Fruit fly (Drosophila melanogaster) whole organism, prepupa: ENCODE data around the gene CG12522.
A peak's percentile ranks its signal among the peaks of the same experiment; 100 is the strongest.

Experiments used
- CG10669 ChIP-seq: fragments of 200-800 bp; sonication (Bioruptor generic); optimal IDR thresholded peaks from 3 replicates; lab custom pipeline; 2018; ENCODE audit warnings: missing biosample characterization, mild to moderate bottlenecking, missing genetic modification characterization, moderate library complexity
- CG11294 ChIP-seq: fragments of 200-800 bp; sonication (Bioruptor generic); IDR thresholded peaks from 2 replicates; pipeline ENCODE4 v1.3.6; 2022; ENCODE audit warnings: missing biosample characterization, missing genetic modification characterization
- CG11762 ChIP-seq: fragments of 200-800 bp; sonication (Bioruptor generic); optimal IDR thresholded peaks from 3 replicates; lab custom pipeline; 2016; ENCODE audit warnings: missing biosample characterization, missing genetic modification characterization; ENCODE audit not compliant: insufficient read depth
- CG11902 ChIP-seq: fragments of 200-800 bp; sonication (Bioruptor generic); optimal IDR thresholded peaks from 3 replicates; lab custom pipeline; 2016; ENCODE audit warnings: missing biosample characterization, missing genetic modification characterization
- CG15336 ChIP-seq: fragments of 200-800 bp; sonication (Bioruptor generic); IDR thresholded peaks from 2 replicates; pipeline ENCODE4 v1.3.6; 2022; ENCODE audit warnings: missing biosample characterization, missing genetic modification characterization
- CG1621 ChIP-seq: fragments of 200-800 bp; sonication (Bioruptor generic); optimal IDR thresholded peaks from 3 replicates; lab custom pipeline; 2018; ENCODE audit warnings: missing biosample characterization, mild to moderate bottlenecking, missing genetic modification characterization
- CG16779 ChIP-seq: fragments of 200-800 bp; sonication (Bioruptor generic); optimal IDR thresholded peaks from 3 replicates; lab custom pipeline; 2017; ENCODE audit warnings: missing biosample characterization, mild to moderate bottlenecking, missing genetic modification characterization
- CG31627 ChIP-seq: fragments of 200-800 bp; sonication (Bioruptor generic); optimal IDR thresholded peaks from 3 replicates; lab custom pipeline; 2016; ENCODE audit warnings: missing biosample characterization, missing genetic modification characterization
- CG3919 ChIP-seq: fragments of 200-800 bp; sonication (Bioruptor generic); optimal IDR thresholded peaks from 3 replicates; lab custom pipeline; 2016; ENCODE audit warnings: missing biosample characterization, missing genetic modification characterization
- CG6276 ChIP-seq: fragments of 200-800 bp; sonication (Bioruptor generic); optimal IDR thresholded peaks from 2 replicates; lab custom pipeline; 2017; ENCODE audit warnings: missing biosample characterization, mild to moderate bottlenecking, missing genetic modification characterization
- CG6792 ChIP-seq: fragments of 200-800 bp; sonication (Bioruptor generic); optimal IDR thresholded peaks from 3 replicates; lab custom pipeline; 2016; ENCODE audit warnings: missing biosample characterization, missing genetic modification characterization
- CG6808 ChIP-seq: fragments of 200-800 bp; sonication (Bioruptor generic); optimal IDR thresholded peaks from 3 replicates; lab custom pipeline; 2017; ENCODE audit warnings: missing biosample characterization, missing genetic modification characterization, mild to moderate bottlenecking, moderate library complexity, missing genetic modification reagents
- CG6854 ChIP-seq: fragments of 200-800 bp; sonication (Bioruptor generic); optimal IDR thresholded peaks from 2 replicates; lab custom pipeline; 2017; ENCODE audit warnings: missing biosample characterization, mild to moderate bottlenecking, missing genetic modification characterization
- CG7368 ChIP-seq: fragments of 200-800 bp; sonication (Bioruptor generic); optimal IDR thresholded peaks from 3 replicates; lab custom pipeline; 2016; ENCODE audit warnings: missing biosample characterization, missing genetic modification characterization
- CG8119 ChIP-seq: fragments of 200-800 bp; sonication (Bioruptor generic); IDR thresholded peaks from 3 replicates; pipeline ENCODE4 v1.3.6; 2022; ENCODE audit warnings: missing biosample characterization, missing genetic modification characterization
- CG8319 ChIP-seq: fragments of 200-800 bp; sonication (Bioruptor generic); optimal IDR thresholded peaks from 3 replicates; lab custom pipeline; 2016; ENCODE audit warnings: missing biosample characterization, missing genetic modification characterization
- CG8632 ChIP-seq: fragments of 200-800 bp; sonication (Bioruptor generic); optimal IDR thresholded peaks from 3 replicates; lab custom pipeline; 2016; ENCODE audit warnings: missing biosample characterization, missing genetic modification characterization
- CG9139 ChIP-seq: fragments of 200-800 bp; sonication (Bioruptor generic); optimal IDR thresholded peaks from 3 replicates; lab custom pipeline; 2017; ENCODE audit warnings: missing biosample characterization, mild to moderate bottlenecking, missing genetic modification characterization
- Eip75B ChIP-seq: fragments of 200-800 bp; sonication (Bioruptor generic); optimal IDR thresholded peaks from 3 replicates; lab custom pipeline; 2016; ENCODE audit warnings: missing biosample characterization, missing genetic modification characterization
- Eip93F ChIP-seq: fragments of 200-800 bp; sonication (Bioruptor generic); optimal IDR thresholded peaks from 2 replicates; lab custom pipeline; 2016; ENCODE audit warnings: missing biosample characterization, mild to moderate bottlenecking, missing genetic modification characterization
- Ets21C ChIP-seq: fragments of 200-800 bp; sonication (Bioruptor generic); optimal IDR thresholded peaks from 3 replicates; lab custom pipeline; 2016; ENCODE audit warnings: missing biosample characterization, missing genetic modification characterization
- Gug ChIP-seq: fragments of 200-800 bp; sonication (Bioruptor generic); IDR thresholded peaks from 2 replicates; pipeline ENCODE4 v1.3.6; 2022; ENCODE audit warnings: missing biosample characterization, missing genetic modification characterization
- Hr38 ChIP-seq: sonication (Bioruptor generic); optimal IDR thresholded peaks from 2 replicates; lab custom pipeline; 2016; ENCODE audit warnings: missing biosample characterization, missing genetic modification characterization
- Hr39 ChIP-seq: fragments of 200-800 bp; sonication (Bioruptor generic); optimal IDR thresholded peaks from 2 replicates; lab custom pipeline; 2016; ENCODE audit warnings: missing biosample characterization, missing genetic modification characterization
- Lpt ChIP-seq: fragments of 200-800 bp; sonication (Bioruptor generic); optimal IDR thresholded peaks from 3 replicates; lab custom pipeline; 2016; ENCODE audit warnings: missing biosample characterization, missing genetic modification characterization
- Met ChIP-seq: fragments of 200-800 bp; sonication (Bioruptor generic); optimal IDR thresholded peaks from 3 replicates; lab custom pipeline; 2016; ENCODE audit warnings: missing biosample characterization, missing genetic modification characterization
- OdsH ChIP-seq: fragments of 200-800 bp; sonication (Bioruptor generic); optimal IDR thresholded peaks from 3 replicates; lab custom pipeline; 2016; ENCODE audit warnings: missing biosample characterization, missing genetic modification characterization
- Smox ChIP-seq: fragments of 200-800 bp; sonication (Bioruptor generic); optimal IDR thresholded peaks from 3 replicates; lab custom pipeline; 2016; ENCODE audit warnings: missing biosample characterization, missing genetic modification characterization
- Sox102F ChIP-seq: fragments of 200-800 bp; sonication (Bioruptor generic); optimal IDR thresholded peaks from 2 replicates; lab custom pipeline; 2016; ENCODE audit warnings: missing biosample characterization, mild to moderate bottlenecking, missing genetic modification characterization
- Sox14 ChIP-seq: fragments of 200-800 bp; sonication (Bioruptor generic); optimal IDR thresholded peaks from 3 replicates; lab custom pipeline; 2016; ENCODE audit warnings: missing biosample characterization, missing genetic modification characterization
- Sox15 ChIP-seq: fragments of 200-800 bp; sonication (Bioruptor generic); optimal IDR thresholded peaks from 3 replicates; lab custom pipeline; 2016; ENCODE audit warnings: missing biosample characterization, missing genetic modification characterization
- acj6 ChIP-seq: fragments of 200-800 bp; sonication (Bioruptor generic); optimal IDR thresholded peaks from 3 replicates; lab custom pipeline; 2016; ENCODE audit warnings: missing biosample characterization, missing genetic modification characterization
- cyc ChIP-seq: fragments of 200-800 bp; sonication (Bioruptor generic); optimal IDR thresholded peaks from 3 replicates; lab custom pipeline; 2016; ENCODE audit warnings: missing biosample characterization, missing genetic modification characterization
- dac ChIP-seq: fragments of 200-800 bp; sonication (Bioruptor generic); optimal IDR thresholded peaks from 2 replicates; lab custom pipeline; 2017; ENCODE audit warnings: missing biosample characterization, mild to moderate bottlenecking, missing genetic modification characterization
- dsx ChIP-seq: fragments of 200-800 bp; optimal IDR thresholded peaks from 3 replicates; lab custom pipeline; 2019; ENCODE audit warnings: missing biosample characterization, mild to moderate bottlenecking, missing genetic modification characterization, moderate library complexity; ENCODE audit not compliant: poor library complexity, severe bottlenecking
- esn ChIP-seq: fragments of 200-800 bp; sonication (Bioruptor generic); optimal IDR thresholded peaks from 2 replicates; lab custom pipeline; 2016; ENCODE audit warnings: missing biosample characterization, mild to moderate bottlenecking, missing genetic modification characterization, moderate library complexity
- fd59A ChIP-seq: fragments of 200-800 bp; sonication (Bioruptor generic); optimal IDR thresholded peaks from 2 replicates; lab custom pipeline; 2017; ENCODE audit warnings: missing biosample characterization, mild to moderate bottlenecking, missing genetic modification characterization, missing genetic modification reagents
- fd85E ChIP-seq: fragments of 200-800 bp; sonication (Bioruptor generic); optimal IDR thresholded peaks from 3 replicates; lab custom pipeline; 2016; ENCODE audit warnings: missing biosample characterization, missing genetic modification characterization
- fkh ChIP-seq: fragments of 200-800 bp; sonication (Bioruptor generic); optimal IDR thresholded peaks from 3 replicates; lab custom pipeline; 2017; ENCODE audit warnings: missing biosample characterization, mild to moderate bottlenecking, missing genetic modification characterization, moderate library complexity
- lz ChIP-seq: fragments of 200-800 bp; sonication (Bioruptor generic); optimal IDR thresholded peaks from 3 replicates; lab custom pipeline; 2016; ENCODE audit warnings: missing biosample characterization, missing genetic modification characterization
- net ChIP-seq: fragments of 200-800 bp; sonication (Bioruptor generic); optimal IDR thresholded peaks from 3 replicates; lab custom pipeline; 2016; ENCODE audit warnings: missing biosample characterization, missing genetic modification characterization
- pdm3 ChIP-seq: fragments of 200-800 bp; sonication (Bioruptor generic); optimal IDR thresholded peaks from 3 replicates; lab custom pipeline; 2016; ENCODE audit warnings: missing biosample characterization, missing genetic modification characterization
- salr ChIP-seq, 2 experiments: fragments of 200-800 bp; sonication (Bioruptor generic); optimal IDR thresholded peaks; 3 replicates each; lab custom pipeline; 2016 to 2018; ENCODE audit warnings: missing biosample characterization in 2 of 2, missing genetic modification characterization in 2 of 2, mild to moderate bottlenecking in 1 of 2
- spab ChIP-seq: fragments of 200-800 bp; sonication (Bioruptor generic); optimal IDR thresholded peaks from 2 replicates; lab custom pipeline; 2017; ENCODE audit warnings: missing biosample characterization, mild to moderate bottlenecking, missing genetic modification characterization, missing genetic modification reagents
- ss ChIP-seq, 2 experiments: fragments of 200-800 bp; sonication (Bioruptor generic); optimal IDR thresholded peaks; 2 replicates in 1 of 2; 3 replicates in 1 of 2; lab custom pipeline; 2017 to 2018; ENCODE audit warnings: mild to moderate bottlenecking in 2 of 2, missing biosample characterization in 2 of 2, missing genetic modification characterization in 2 of 2, moderate library complexity in 1 of 2
- svp ChIP-seq: fragments of 200-800 bp; sonication (Bioruptor generic); peaks from one replicate; lab custom pipeline; 2016; ENCODE audit warnings: missing biosample characterization, missing genetic modification characterization
- topi ChIP-seq: fragments of 200-800 bp; sonication (Bioruptor generic); optimal IDR thresholded peaks from 3 replicates; lab custom pipeline; 2016; ENCODE audit warnings: missing biosample characterization, missing genetic modification characterization
- vri ChIP-seq: fragments of 200-800 bp; sonication (Bioruptor generic); optimal IDR thresholded peaks from 3 replicates; lab custom pipeline; 2016; ENCODE audit warnings: missing biosample characterization, mild to moderate bottlenecking, missing genetic modification characterization

Gene CG12522

dm6 chr3L:11150735-11151287, 42.8 kb downstream of the CG12522 start, which contains the start of gene CG6216 (continued):
- TF ChIP-seq fkh (GFP tag; lab: Kevin White, UChicago), result peak; percentile 27
- TF ChIP-seq CG11294, result no peak
- no peak for TF ChIP-seq CG11762 (GFP tag; lab: Kevin White, UChicago)
- TF ChIP-seq Hr39 (GFP tag; lab: Kevin White, UChicago), result no peak
- TF ChIP-seq Met, result peak; percentile 1
- TF ChIP-seq dac (GFP tag; lab: Kevin White, UChicago), result no peak
- peak; percentile 29 for TF ChIP-seq CG6276 (GFP tag; lab: Kevin White, UChicago)

dm6 chr3L:11155380-11155779, 47.3 kb downstream of the CG12522 start:
- TF ChIP-seq fd85E (GFP tag; lab: Kevin White, UChicago), result no peak
- no peak for TF ChIP-seq CG11762 (GFP tag; lab: Kevin White, UChicago)
- TF ChIP-seq Eip93F, result no peak
- TF ChIP-seq CG8119 (GFP tag; lab: Robert Waterston, UW), result peak; percentile 82; the same call in 2 of the 3 replicates
- TF ChIP-seq CG16779 (tag; lab: Kevin White, UChicago), result no peak
- peak; percentile 16 for TF ChIP-seq topi (GFP tag; lab: Kevin White, UChicago)
- TF ChIP-seq Hr38 (GFP tag; lab: Kevin White, UChicago), result no peak
- TF ChIP-seq CG10669 (GFP tag; lab: Kevin White, UChicago), result no peak
- peak; percentile 5 for TF ChIP-seq dsx (GFP tag; lab: Kevin White, UChicago)
- peak; percentile 38 for TF ChIP-seq CG31627 (GFP tag; lab: Kevin White, UChicago)
- no peak for TF ChIP-seq fd59A (GFP tag; lab: Kevin White, UChicago)
- no peak for TF ChIP-seq CG9139
- peak; percentile 14 for TF ChIP-seq CG6808 (GFP tag; lab: Kevin White, UChicago)
- TF ChIP-seq CG7368 (GFP tag; lab: Kevin White, UChicago), result no peak
- no peak for TF ChIP-seq CG11902
- no peak for TF ChIP-seq CG6792 (GFP tag; lab: Kevin White, UChicago)
- TF ChIP-seq Smox (GFP tag; lab: Kevin White, UChicago), result peak; percentile 26
- peak; percentile 57 for TF ChIP-seq net (GFP tag; lab: Kevin White, UChicago)
- TF ChIP-seq CG6854, result no peak
- no peak for TF ChIP-seq cyc (GFP tag; lab: Kevin White, UChicago)
- TF ChIP-seq CG6276 (GFP tag; lab: Kevin White, UChicago), result peak; percentile 62
- peak; percentile 32 for TF ChIP-seq esn (GFP tag; lab: Kevin White, UChicago)
- TF ChIP-seq CG11294, result peak; percentile 60
- peak; percentile 20 for TF ChIP-seq lz (GFP tag; lab: Kevin White, UChicago)
- TF ChIP-seq salr (GFP tag; optimal IDR thresholded peaks at IDR 0.05; lab: Kevin White, UChicago), result peak in 1 of 2 experiments; percentile 35
- no peak for TF ChIP-seq spab (GFP tag; lab: Kevin White, UChicago)
- TF ChIP-seq Sox15 (GFP tag; lab: Kevin White, UChicago), result no peak
- TF ChIP-seq CG8319 (GFP tag; lab: Kevin White, UChicago), result no peak
- TF ChIP-seq Sox14 (GFP tag; lab: Kevin White, UChicago), result peak; percentile 9
- no peak for TF ChIP-seq CG8632 (GFP tag; lab: Kevin White, UChicago)
- TF ChIP-seq CG1621 (tag; lab: Kevin White, UChicago), result no peak
- no peak for TF ChIP-seq svp (GFP tag; lab: Kevin White, UChicago)
- peak; percentile 62 for TF ChIP-seq pdm3 (GFP tag; lab: Kevin White, UChicago)
- TF ChIP-seq Ets21C, result no peak
- TF ChIP-seq acj6 (GFP tag; lab: Kevin White, UChicago), result peak; percentile 54
- no peak for TF ChIP-seq dac (GFP tag; lab: Kevin White, UChicago)
- TF ChIP-seq Eip75B, result no peak
- peak; percentile 69; the same call in 1 of the 2 replicates for TF ChIP-seq Gug (GFP tag; lab: Robert Waterston, UW)
- TF ChIP-seq CG15336 (GFP tag; lab: Robert Waterston, UW), result peak; percentile 85
- peak; percentile 43 for TF ChIP-seq Met
- TF ChIP-seq OdsH, result peak; percentile 61
- TF ChIP-seq Sox102F (GFP tag; lab: Kevin White, UChicago), result no peak
- no peak for TF ChIP-seq ss (GFP tag; optimal IDR thresholded peaks at IDR 0.05; lab: Kevin White, UChicago)
- TF ChIP-seq fkh (GFP tag; lab: Kevin White, UChicago), result no peak
- no peak for TF ChIP-seq Lpt
- TF ChIP-seq CG3919 (GFP tag; lab: Kevin White, UChicago), result peak; percentile 41
- no peak for TF ChIP-seq vri (GFP tag; lab: Kevin White, UChicago)
